Worm (Caenorhabditis elegans) whole organism, late embryonic: ENCODE data around the gene C02H6.3.

Source experiments
- ama-1 ChIP-seq: fragments of 150-350 bp; optimal IDR thresholded peaks from 2 replicates; lab custom pipeline; 2014
- ceh-14 ChIP-seq: sonication (generic microtip); optimal IDR thresholded peaks from 2 replicates; lab custom pipeline; 2016; ENCODE audit warnings: missing genotype, missing genetic modification characterization, missing compliant biosample characterization
- nhr-11 ChIP-seq: fragments of 150-350 bp; optimal IDR thresholded peaks from 2 replicates; lab custom pipeline; 2014; ENCODE audit warnings: missing biosample characterization, missing genetic modification characterization
- pag-3 ChIP-seq: sonication (generic microtip); optimal IDR thresholded peaks from 2 replicates; lab custom pipeline; 2016; ENCODE audit warnings: missing compliant biosample characterization, missing genetic modification characterization, borderline replicate concordance
- pax-1 ChIP-seq: fragments of 150-350 bp; optimal IDR thresholded peaks from 2 replicates; lab custom pipeline; 2014; ENCODE audit warnings: missing biosample characterization, missing genetic modification characterization
- ztf-16 ChIP-seq: sonication (generic microtip); optimal IDR thresholded peaks from 2 replicates; lab custom pipeline; 2017; ENCODE audit warnings: missing genetic modification characterization, missing compliant biosample characterization

ce11 chrV:7341942-7342341, 45.7 kb downstream of the C02H6.3 start, which contains the start of the genes nhr-263 and nhr-148:
- TF ChIP-seq nhr-11 (tag; lab: Kevin White, UChicago) (no peak), ama-1 (lab: Kevin White, UChicago) (no peak), pax-1 (tag; lab: Kevin White, UChicago) (no peak), pag-3 (tag; lab: Kevin White, UChicago) (no peak), ceh-14 (no peak), ztf-16 (no peak)
